Fruit fly (Drosophila melanogaster) whole organism, wandering third instar larva: ENCODE measurements around the gene CG15561.
A peak's percentile ranks its signal among the peaks of the same experiment; 100 is the strongest.

ENCODE experiments used
- Abd-B ChIP-seq: fragments of >200 bp; optimal IDR thresholded peaks from 2 replicates; lab custom pipeline; 2017; ENCODE audit warnings: missing biosample characterization, missing genetic modification characterization
- CG32264 ChIP-seq: fragments of 200-800 bp; sonication (Bioruptor generic); optimal IDR thresholded peaks from 2 replicates; lab custom pipeline; 2016; ENCODE audit warnings: missing biosample characterization, missing genetic modification characterization
- CG9705 ChIP-seq: fragments of 200-800 bp; sonication (Bioruptor generic); optimal IDR thresholded peaks from 2 replicates; lab custom pipeline; 2018; ENCODE audit warnings: missing biosample characterization, mild to moderate bottlenecking, missing genetic modification characterization
- CrebA ChIP-seq: fragments of 200-800 bp; sonication (Bioruptor generic); optimal IDR thresholded peaks from 2 replicates; lab custom pipeline; 2016; ENCODE audit warnings: missing biosample characterization, mild to moderate bottlenecking, missing genetic modification characterization, borderline replicate concordance
- Dfd ChIP-seq: fragments of >200 bp; optimal IDR thresholded peaks from 2 replicates; lab custom pipeline; 2017; ENCODE audit warnings: missing biosample characterization, missing genetic modification characterization
- Dif ChIP-seq: fragments of 200-275, 200-300 bp; sonication (Bioruptor generic); optimal IDR thresholded peaks from 2 replicates; lab custom pipeline; 2018; ENCODE audit warnings: missing biosample characterization, missing genetic modification characterization; ENCODE audit not compliant: partially characterized antibody
- GATAd ChIP-seq: sonication (Bioruptor generic); optimal IDR thresholded peaks from 2 replicates; lab custom pipeline; 2016; ENCODE audit warnings: missing biosample characterization, missing genetic modification characterization
- HLH106 ChIP-seq: fragments of 200-800 bp; optimal IDR thresholded peaks from 3 replicates; lab custom pipeline; 2019; ENCODE audit warnings: missing biosample characterization, mild to moderate bottlenecking, missing genetic modification characterization, moderate library complexity
- Hnf4 ChIP-seq: fragments of 200-800 bp; sonication (Bioruptor generic); optimal IDR thresholded peaks from 2 replicates; lab custom pipeline; 2016; ENCODE audit warnings: missing biosample characterization, mild to moderate bottlenecking, missing genetic modification characterization
- Hr78 ChIP-seq: fragments of >200 bp; optimal IDR thresholded peaks from 2 replicates; lab custom pipeline; 2017; ENCODE audit warnings: missing biosample characterization, missing genetic modification characterization
- Hr83 ChIP-seq: fragments of 200-300 bp; sonication (Bioruptor generic); optimal IDR thresholded peaks from 2 replicates; lab custom pipeline; 2016; ENCODE audit warnings: missing biosample characterization, mild to moderate bottlenecking, missing genetic modification characterization, moderate library complexity; ENCODE audit not compliant: poor library complexity, severe bottlenecking
- Jra ChIP-seq: sonication (Bioruptor generic); optimal IDR thresholded peaks from 2 replicates; lab custom pipeline; 2016; ENCODE audit warnings: missing biosample characterization, missing genetic modification characterization
- Mio ChIP-seq: sonication (Bioruptor generic); optimal IDR thresholded peaks from 2 replicates; lab custom pipeline; 2016; ENCODE audit warnings: missing biosample characterization, missing genetic modification characterization
- Myc ChIP-seq: fragments of >200 bp; optimal IDR thresholded peaks from 2 replicates; lab custom pipeline; 2017
- N ChIP-seq: fragments of >200 bp; optimal IDR thresholded peaks from 2 replicates; lab custom pipeline; 2018; ENCODE audit warnings: missing biosample characterization, missing external identifiers, missing genetic modification characterization
- OdsH ChIP-seq: fragments of 200-800 bp; sonication (Bioruptor generic); optimal IDR thresholded peaks from 2 replicates; lab custom pipeline; 2016; ENCODE audit warnings: missing biosample characterization, mild to moderate bottlenecking, missing genetic modification characterization
- Rel ChIP-seq, 2 experiments: fragments of 200-800 bp; sonication (Bioruptor generic) in 1 of 2; optimal IDR thresholded peaks; 2 replicates in 1 of 2; 3 replicates in 1 of 2; lab custom pipeline; 2016 to 2019; ENCODE audit warnings: mild to moderate bottlenecking in 2 of 2, missing biosample characterization in 2 of 2, missing genetic modification characterization in 2 of 2, moderate library complexity in 1 of 2
- Sp1 ChIP-seq: fragments of 200-800 bp; sonication (Bioruptor generic); optimal IDR thresholded peaks from 3 replicates; lab custom pipeline; 2019; ENCODE audit warnings: missing biosample characterization, mild to moderate bottlenecking, missing genetic modification characterization, moderate library complexity
- Vsx2 ChIP-seq: fragments of 200-300, 225-300 bp; sonication (Bioruptor generic); optimal IDR thresholded peaks from 2 replicates; lab custom pipeline; 2018; ENCODE audit warnings: missing biosample characterization, missing genetic modification characterization; ENCODE audit not compliant: partially characterized antibody
- br ChIP-seq: fragments of 200-800 bp; sonication (Bioruptor generic); optimal IDR thresholded peaks from 2 replicates; lab custom pipeline; 2016; ENCODE audit warnings: missing biosample characterization, missing genetic modification characterization
- brk ChIP-seq: fragments of 200-800 bp; sonication (Bioruptor generic); optimal IDR thresholded peaks from 2 replicates; lab custom pipeline; 2016; ENCODE audit warnings: missing biosample characterization, mild to moderate bottlenecking, missing genetic modification characterization
- dl ChIP-seq, 2 experiments: fragments of 175-275, 200-275 bp in 1 of 2; fragments of 200-275 bp in 1 of 2; sonication (Bioruptor generic); optimal IDR thresholded peaks; lab custom pipeline; 2018; ENCODE audit warnings: mild to moderate bottlenecking in 2 of 2, missing biosample characterization in 2 of 2, missing genetic modification characterization in 2 of 2, moderate library complexity in 2 of 2; ENCODE audit not compliant: partially characterized antibody in 2 of 2, insufficient read depth in 1 of 2
- dmrt93B ChIP-seq: fragments of 200-800 bp; sonication (Bioruptor generic); optimal IDR thresholded peaks from 2 replicates; lab custom pipeline; 2018; ENCODE audit warnings: missing biosample characterization, mild to moderate bottlenecking, missing genetic modification characterization
- dsf ChIP-seq: sonication (Bioruptor generic); optimal IDR thresholded peaks from 2 replicates; lab custom pipeline; 2016; ENCODE audit warnings: missing biosample characterization, missing genetic modification characterization, borderline replicate concordance
- ey ChIP-seq: fragments of 200-800 bp; sonication (Bioruptor generic); optimal IDR thresholded peaks from 2 replicates; lab custom pipeline; 2016; ENCODE audit warnings: missing biosample characterization, missing genetic modification characterization
- foxo ChIP-seq, 2 experiments: fragments of 200-800 bp; sonication (Bioruptor generic); optimal IDR thresholded peaks; 2 replicates in 1 of 2; 3 replicates in 1 of 2; lab custom pipeline; 2016 to 2017; ENCODE audit warnings: missing biosample characterization in 2 of 2, missing genetic modification characterization in 2 of 2
- fru ChIP-seq: fragments of 200-800 bp; sonication (Bioruptor generic); optimal IDR thresholded peaks from 3 replicates; lab custom pipeline; 2016; ENCODE audit warnings: missing biosample characterization, mild to moderate bottlenecking, missing genetic modification characterization
- h ChIP-seq: fragments of 200-800 bp; sonication (Bioruptor generic); optimal IDR thresholded peaks from 3 replicates; lab custom pipeline; 2016; ENCODE audit warnings: missing biosample characterization, mild to moderate bottlenecking, missing genetic modification characterization
- jim ChIP-seq: fragments of 175-275, 200-325 bp; sonication (Bioruptor generic); optimal IDR thresholded peaks from 2 replicates; lab custom pipeline; 2016; ENCODE audit warnings: missing biosample characterization, mild to moderate bottlenecking, missing genetic modification characterization
- lola ChIP-seq: fragments of >200 bp; optimal IDR thresholded peaks from 2 replicates; lab custom pipeline; 2017; ENCODE audit warnings: missing biosample characterization, missing genetic modification characterization
- pan ChIP-seq: fragments of >200 bp; optimal IDR thresholded peaks from 2 replicates; lab custom pipeline; 2017
- psq ChIP-seq: fragments of 200-800 bp; sonication (Bioruptor generic); optimal IDR thresholded peaks from 3 replicates; lab custom pipeline; 2017; ENCODE audit warnings: missing biosample characterization, mild to moderate bottlenecking, missing genetic modification characterization, moderate library complexity
- rgr ChIP-seq: fragments of 200-800 bp; sonication (Bioruptor generic); optimal IDR thresholded peaks from 3 replicates; lab custom pipeline; 2016; ENCODE audit warnings: missing biosample characterization, mild to moderate bottlenecking, missing genetic modification characterization
- sage ChIP-seq: fragments of 200-800 bp; sonication (Bioruptor generic); optimal IDR thresholded peaks from 2 replicates; lab custom pipeline; 2016; ENCODE audit warnings: missing biosample characterization, mild to moderate bottlenecking, missing genetic modification characterization
- sv ChIP-seq: fragments of 200-800 bp; sonication (Bioruptor generic); optimal IDR thresholded peaks from 3 replicates; lab custom pipeline; 2016; ENCODE audit warnings: missing biosample characterization, missing genetic modification characterization
- tai ChIP-seq: sonication (Bioruptor generic); optimal IDR thresholded peaks from 2 replicates; lab custom pipeline; 2016; ENCODE audit warnings: missing biosample characterization, missing genetic modification characterization
- usp ChIP-seq: fragments of >200 bp; optimal IDR thresholded peaks from 2 replicates; lab custom pipeline; 2017; ENCODE audit warnings: missing biosample characterization, missing genetic modification characterization
- woc ChIP-seq: sonication (Bioruptor generic); optimal IDR thresholded peaks from 2 replicates; lab custom pipeline; 2016; ENCODE audit warnings: missing biosample characterization, mild to moderate bottlenecking, missing genetic modification characterization

CG15561 gene

dm6 chr3R:31252093-31252962, 36.6 kb upstream of the CG15561 start, which contains the start of the genes qless and mRpL32:
Gene qless (minus strand): TSS chr3R:31252608.
Gene mRpL32 (plus strand): TSS chr3R:31252872.
- TF ChIP-seq Myc (lab: Kevin White, UChicago) (no peak), woc (GFP tag; lab: Kevin White, UChicago) (peak; percentile 36), sage (GFP tag; lab: Kevin White, UChicago) (peak; percentile 39), OdsH (peak; percentile 42), br (GFP tag; lab: Kevin White, UChicago) (no peak), N (no peak), Hr78 (GFP tag; lab: Kevin White, UChicago) (no peak), CG32264 (GFP tag; lab: Kevin White, UChicago) (peak; percentile 26), CrebA (GFP tag; lab: Kevin White, UChicago) (no peak), usp (no peak), Hnf4 (GFP tag; lab: Kevin White, UChicago) (peak; percentile 76), sv (GFP tag; lab: Kevin White, UChicago) (peak; percentile 56), Jra (GFP tag; lab: Kevin White, UChicago) (peak; percentile 47), pan (lab: Kevin White, UChicago) (no peak), foxo (GFP tag; optimal IDR thresholded peaks at IDR 0.05; lab: Kevin White, UChicago) (peak; percentile 54 to 80), HLH106 (tag; lab: Kevin White, UChicago) (peak; percentile 70), psq (GFP tag; lab: Kevin White, UChicago) (no peak), lola (GFP tag; lab: Kevin White, UChicago) (no peak), tai (GFP tag; lab: Kevin White, UChicago) (no peak), GATAd (peak; percentile 46), Rel (GFP tag; optimal IDR thresholded peaks at IDR 0.05; lab: Kevin White, UChicago) (no peak), Rel (tag; optimal IDR thresholded peaks at IDR 0.05; lab: Kevin White, UChicago) (peak; percentile 98), Dif (GFP tag; lab: Kevin White, UChicago) (no peak), jim (GFP tag; lab: Kevin White, UChicago) (no peak), ey (GFP tag; lab: Kevin White, UChicago) (peak; percentile 53), Mio (GFP tag; lab: Kevin White, UChicago) (no peak), dl (GFP tag; optimal IDR thresholded peaks at IDR 0.05; lab: Kevin White, UChicago; ENCODE audit: insufficient read depth in 1 of 2, partially characterized antibody in 2 of 2) (peak in 1 of 2 experiments; percentile 2), dmrt93B (GFP tag; lab: Kevin White, UChicago) (peak; percentile 43), rgr (GFP tag; lab: Kevin White, UChicago) (peak; percentile 47), Sp1 (GFP tag; lab: Kevin White, UChicago) (no peak), fru (GFP tag; lab: Kevin White, UChicago) (peak; percentile 55), dsf (GFP tag; lab: Kevin White, UChicago) (no peak), Hr83 (GFP tag; lab: Kevin White, UChicago) (peak; percentile 16), brk (GFP tag; lab: Kevin White, UChicago) (no peak), Dfd (GFP tag; lab: Kevin White, UChicago) (no peak), Abd-B (GFP tag; lab: Kevin White, UChicago) (no peak), CG9705 (GFP tag; lab: Kevin White, UChicago) (peak; percentile 33), h (GFP tag; lab: Kevin White, UChicago) (peak; percentile 72), Vsx2 (GFP tag; lab: Kevin White, UChicago) (no peak)
